Fruit fly (Drosophila melanogaster): ENCODE measurements around the gene para.

para gene

dm6 chrX:16414451-16415368 is 118.2 kb downstream of the para start, which contains the start of gene Traf-like (continued):
- TF ChIP-seq ftz-f1 (GFP tag; optimal IDR thresholded peaks at IDR 0.05) (no peak), CG31365 (tag; optimal IDR thresholded peaks at IDR 0.05) (no peak), D19B (GFP tag; optimal IDR thresholded peaks at IDR 0.05) (no peak), wdn (GFP tag; IDR thresholded peaks at IDR 0.05) (no peak), sd (tag; optimal IDR thresholded peaks at IDR 0.05) (peak; percentile 96), abd-A (tag; optimal IDR thresholded peaks at IDR 0.05) (no peak), stc (GFP tag; IDR thresholded peaks at IDR 0.05) (0 out of 2 replicates have a peak, but pooled peaks have one; percentile 28), NFAT (GFP tag; IDR thresholded peaks at IDR 0.05) (no peak), ATbp (GFP tag; optimal IDR thresholded peaks at IDR 0.05) (peak; percentile 10), zfh1 (GFP tag; IDR thresholded peaks at IDR 0.05) (no peak), TFAM (GFP tag; optimal IDR thresholded peaks at IDR 0.05) (no peak), Atf6 (GFP tag; IDR thresholded peaks at IDR 0.05) (no peak; the same call in 1 of the 2 replicates), CG6791 (GFP tag; IDR thresholded peaks at IDR 0.05; ENCODE audit: partially characterized antibody) (no peak), Hr51 (GFP tag; optimal IDR thresholded peaks at IDR 0.05) (peak in 1 of 2 experiments; percentile 41), CoRest (tag; optimal IDR thresholded peaks at IDR 0.05) (peak; percentile 4), Taf1 (GFP tag; IDR thresholded peaks at IDR 0.05) (no peak), CG10209 (GFP tag; optimal IDR thresholded peaks at IDR 0.05) (no peak), Bdp1 (GFP tag; optimal IDR thresholded peaks at IDR 0.05) (no peak), CkIIα-i1 (GFP tag; IDR thresholded peaks at IDR 0.05) (no peak), CG10321 (GFP tag; IDR thresholded peaks at IDR 0.05) (no peak), HmgD (GFP tag; optimal IDR thresholded peaks at IDR 0.05) (no peak), sna (GFP tag; IDR thresholded peaks at IDR 0.05; ENCODE audit: partially characterized antibody) (no peak), CG17186 (GFP tag; optimal IDR thresholded peaks at IDR 0.05) (no peak), CG2712 (tag; optimal IDR thresholded peaks at IDR 0.05) (peak; percentile 8), CrebB (tag; optimal IDR thresholded peaks at IDR 0.05) (no peak), Stat92E (GFP tag; optimal IDR thresholded peaks at IDR 0.05) (no peak), Sox100B (GFP tag; optimal IDR thresholded peaks at IDR 0.05) (peak; percentile 2), CG3847 (GFP tag; IDR thresholded peaks at IDR 0.05) (no peak), CG7745 (tag; optimal IDR thresholded peaks at IDR 0.05) (no peak), Tbp (GFP tag; optimal IDR thresholded peaks at IDR 0.05) (no peak), esg (GFP tag; conservative IDR thresholded peaks at IDR 0.05) (0 out of 2 replicates have a peak, but pooled peaks have one; percentile 19), Ets65A (GFP tag) (peak; percentile 6), vnd (GFP tag; IDR thresholded peaks at IDR 0.05; ENCODE audit: partially characterized antibody) (no peak), ranshi (GFP tag; IDR thresholded peaks at IDR 0.05) (0 out of 2 replicates have a peak, but pooled peaks have one; percentile 34), jigr1 (GFP tag; IDR thresholded peaks at IDR 0.05) (no peak), MESR4 (GFP tag; optimal IDR thresholded peaks at IDR 0.05) (no peak), E2f1 (GFP tag; IDR thresholded peaks at IDR 0.05) (peak; percentile 42; the same call in 1 of the 2 replicates), repo (GFP tag; optimal IDR thresholded peaks at IDR 0.05) (no peak), prd (optimal IDR thresholded peaks at IDR 0.05) (no peak), prd (GFP tag; IDR thresholded peaks at IDR 0.05) (peak; percentile 8; the same call in 1 of the 3 replicates), trh (GFP tag; optimal IDR thresholded peaks at IDR 0.05) (no peak), HmgZ (tag; optimal IDR thresholded peaks at IDR 0.05) (peak; percentile 11), p53 (GFP tag; optimal IDR thresholded peaks at IDR 0.05) (no peak), CG11504 (tag; optimal IDR thresholded peaks at IDR 0.05) (no peak), CG15696 (tag; optimal IDR thresholded peaks at IDR 0.05) (no peak), CG14667 (GFP tag; IDR thresholded peaks at IDR 0.05) (no peak), CG4730 (GFP tag; IDR thresholded peaks at IDR 0.05) (no peak), CG3995 (GFP tag; optimal IDR thresholded peaks at IDR 0.05) (no peak), dati (GFP tag; IDR thresholded peaks at IDR 0.05) (no peak)

Measured in whole organism, embryonic.